Worm (Caenorhabditis elegans) whole organism, young adult: ENCODE measurements around the gene F16B12.1.
A peak's percentile ranks its signal among the peaks of the same experiment; 100 is the strongest.

Experiments used
- B0336.3 ChIP-seq: fragments of 200-800 bp; sonication (Bioruptor generic); IDR thresholded peaks from 2 replicates; pipeline ENCODE4 v1.3.6; 2022; ENCODE audit warnings: missing genetic modification characterization, missing compliant biosample characterization
- D2030.7 ChIP-seq: fragments of 200-800 bp; sonication (Bioruptor generic); IDR thresholded peaks from 2 replicates; pipeline ENCODE4 v1.3.6; 2022; ENCODE audit warnings: missing genetic modification reagents, missing genetic modification characterization, missing compliant biosample characterization
- F39B2.1 ChIP-seq: fragments of 200-800 bp; sonication (Bioruptor generic); IDR thresholded peaks from 2 replicates; pipeline ENCODE4 v1.3.6; 2022; ENCODE audit warnings: missing genetic modification reagents, missing genetic modification characterization, missing compliant biosample characterization
- F55B11.4 ChIP-seq: sonication (generic microtip); optimal IDR thresholded peaks from 2 replicates; lab custom pipeline; 2016; ENCODE audit warnings: missing compliant biosample characterization, missing genetic modification characterization, borderline replicate concordance; ENCODE audit not compliant: insufficient read depth
- T07F8.4 ChIP-seq: sonication (generic microtip); optimal IDR thresholded peaks from 2 replicates; lab custom pipeline; 2016; ENCODE audit warnings: mild to moderate bottlenecking, missing genetic modification characterization, moderate library complexity, missing compliant biosample characterization
- Y67H2A.10 ChIP-seq: fragments of 200-800 bp; sonication (Bioruptor generic); conservative IDR thresholded peaks from 2 replicates; pipeline ENCODE4 v1.3.6; 2022; ENCODE audit warnings: missing genetic modification reagents, missing genetic modification characterization, missing compliant biosample characterization
- Y79H2A.3 ChIP-seq: fragments of 200-800 bp; sonication (Bioruptor generic); conservative IDR thresholded peaks from 2 replicates; pipeline ENCODE4 v1.3.6; 2022; ENCODE audit warnings: missing genetic modification reagents, missing genetic modification characterization, missing compliant biosample characterization
- Y95B8A.8 ChIP-seq: fragments of 200-800 bp; sonication (Bioruptor generic); IDR thresholded peaks from 2 replicates; pipeline ENCODE4 v1.3.6; 2022; ENCODE audit warnings: missing genetic modification reagents, missing genetic modification characterization, missing compliant biosample characterization
- ZK185.1 ChIP-seq: sonication (generic microtip); optimal IDR thresholded peaks from 2 replicates; lab custom pipeline; 2016; ENCODE audit warnings: mild to moderate bottlenecking, missing genetic modification characterization, missing compliant biosample characterization; ENCODE audit not compliant: poor library complexity, severe bottlenecking
- athp-1 ChIP-seq: sonication (generic microtip); optimal IDR thresholded peaks from 2 replicates; lab custom pipeline; 2017; ENCODE audit warnings: mild to moderate bottlenecking, missing genetic modification characterization, missing compliant biosample characterization
- attf-6 ChIP-seq: fragments of 200-800 bp; sonication (Bioruptor generic); IDR thresholded peaks from 2 replicates; pipeline ENCODE4 v1.3.6; 2022; ENCODE audit warnings: missing genetic modification reagents, missing genetic modification characterization, missing compliant biosample characterization
- ccch-3 ChIP-seq: fragments of 200-800 bp; sonication (Bioruptor generic); optimal IDR thresholded peaks from 2 replicates; lab custom pipeline; 2018; ENCODE audit warnings: mild to moderate bottlenecking, missing genetic modification characterization, missing compliant biosample characterization
- cebp-1 ChIP-seq, 2 experiments: fragments of 200-800 bp in 1 of 2; sonication (Bioruptor generic) in 1 of 2; sonication (generic microtip) in 1 of 2; IDR thresholded peaks in 1 of 2; optimal IDR thresholded peaks in 1 of 2; 2 replicates each; pipeline versions ENCODE4 v1.3.6 to Lab custom; 2017 to 2022; ENCODE audit warnings: missing compliant biosample characterization in 2 of 2, missing genetic modification characterization in 2 of 2, mild to moderate bottlenecking in 1 of 2, missing genetic modification reagents in 1 of 2, moderate library complexity in 1 of 2
- cebp-2 ChIP-seq: fragments of 200-800 bp; sonication (Bioruptor generic); IDR thresholded peaks from 2 replicates; pipeline ENCODE4 v1.3.6; 2022; ENCODE audit warnings: missing genetic modification characterization, missing compliant biosample characterization
- ceh-100 ChIP-seq: fragments of 200-800 bp; sonication (Bioruptor generic); IDR thresholded peaks from 2 replicates; pipeline ENCODE4 v1.3.6; 2022; ENCODE audit warnings: missing genetic modification reagents, missing genetic modification characterization, missing compliant biosample characterization
- ceh-27 ChIP-seq: fragments of 200-800 bp; sonication (Bioruptor generic); optimal IDR thresholded peaks from 2 replicates; lab custom pipeline; 2018; ENCODE audit warnings: mild to moderate bottlenecking, missing genetic modification characterization, moderate library complexity, missing compliant biosample characterization
- ceh-40 ChIP-seq: fragments of 200-800 bp; sonication (Bioruptor generic); IDR thresholded peaks from 2 replicates; pipeline ENCODE4 v1.3.6; 2022; ENCODE audit warnings: missing genetic modification characterization, missing compliant biosample characterization
- ceh-79 ChIP-seq: sonication (generic microtip); optimal IDR thresholded peaks from 2 replicates; lab custom pipeline; 2017; ENCODE audit warnings: mild to moderate bottlenecking, missing genetic modification characterization, missing compliant biosample characterization
- ceh-91 ChIP-seq: fragments of 200-800 bp; sonication (Bioruptor generic); IDR thresholded peaks from 2 replicates; pipeline ENCODE4 v1.3.6; 2022; ENCODE audit warnings: missing genetic modification reagents, missing genetic modification characterization, missing compliant biosample characterization
- dox-1 ChIP-seq: fragments of 200-800 bp; sonication (Bioruptor generic); IDR thresholded peaks from 2 replicates; pipeline ENCODE4 v1.3.6; 2022; ENCODE audit warnings: missing genetic modification reagents, missing genetic modification characterization, missing compliant biosample characterization
- dpff-1 ChIP-seq: sonication (generic microtip); optimal IDR thresholded peaks from 2 replicates; lab custom pipeline; 2017; ENCODE audit warnings: mild to moderate bottlenecking, missing genetic modification characterization, missing compliant biosample characterization
- dpl-1 ChIP-seq: fragments of 150-350 bp; optimal IDR thresholded peaks from 2 replicates; lab custom pipeline; 2014; ENCODE audit warnings: missing biosample characterization, missing genetic modification reagents, missing genetic modification characterization
- efl-1 ChIP-seq: fragments of 150-350 bp; optimal IDR thresholded peaks from 2 replicates; lab custom pipeline; 2014; ENCODE audit warnings: missing biosample characterization, missing genetic modification reagents, missing genetic modification characterization
- fkh-3 ChIP-seq: sonication (generic microtip); optimal IDR thresholded peaks from 2 replicates; lab custom pipeline; 2016; ENCODE audit warnings: mild to moderate bottlenecking, missing genetic modification characterization, missing compliant biosample characterization
- hlh-26 ChIP-seq: fragments of 200-800 bp; sonication (Bioruptor generic); conservative IDR thresholded peaks from 2 replicates; pipeline ENCODE4 v1.3.6; 2022; ENCODE audit warnings: missing genetic modification reagents, missing genetic modification characterization, missing compliant biosample characterization
- hmg-1.2 ChIP-seq: fragments of 200-800 bp; sonication (Bioruptor generic); IDR thresholded peaks from 2 replicates; pipeline ENCODE4 v1.3.6; 2022; ENCODE audit warnings: missing genetic modification reagents, missing genetic modification characterization, missing compliant biosample characterization
- hsf-1 ChIP-seq: fragments of 200-800 bp; sonication (Bioruptor generic); IDR thresholded peaks from 2 replicates; pipeline ENCODE4 v1.3.6; 2022; ENCODE audit warnings: missing genetic modification reagents, missing genetic modification characterization, missing compliant biosample characterization
- let-607 ChIP-seq, 2 experiments: fragments of 200-800 bp in 1 of 2; sonication (Bioruptor generic) in 1 of 2; sonication (generic microtip) in 1 of 2; optimal IDR thresholded peaks; 2 replicates each; lab custom pipeline; 2016 to 2018; ENCODE audit warnings: mild to moderate bottlenecking in 2 of 2, missing compliant biosample characterization in 2 of 2, missing genetic modification characterization in 2 of 2, moderate library complexity in 2 of 2, missing genotype in 1 of 2
- lin-35 ChIP-seq, 3 experiments: fragments of 150-350 bp in 2 of 3; sonication (generic microtip) in 1 of 3; optimal IDR thresholded peaks; 2 replicates each; lab custom pipeline; 2014 to 2018; ENCODE audit warnings: missing biosample characterization in 3 of 3, missing genetic modification characterization in 3 of 3, missing genetic modification reagents in 3 of 3
- mxl-1 ChIP-seq: sonication (generic microtip); optimal IDR thresholded peaks from 2 replicates; lab custom pipeline; 2016; ENCODE audit warnings: missing genetic modification characterization, missing compliant biosample characterization
- nfya-2 ChIP-seq: fragments of 200-800 bp; sonication (Bioruptor generic); IDR thresholded peaks from 2 replicates; pipeline ENCODE4 v1.3.6; 2022; ENCODE audit warnings: missing genetic modification reagents, missing genetic modification characterization, missing compliant biosample characterization
- nfyb-1 ChIP-seq: fragments of 200-800 bp; sonication (Bioruptor generic); IDR thresholded peaks from 2 replicates; pipeline ENCODE4 v1.3.6; 2022; ENCODE audit warnings: missing genetic modification reagents, missing genetic modification characterization, missing compliant biosample characterization
- nhr-80 ChIP-seq: sonication (generic microtip); optimal IDR thresholded peaks from 2 replicates; lab custom pipeline; 2016; ENCODE audit warnings: missing genetic modification characterization, missing compliant biosample characterization
- pha-4 ChIP-seq: fragments of 150-350 bp; sonication (generic microtip); optimal IDR thresholded peaks from 2 replicates; lab custom pipeline; 2014; ENCODE audit warnings: missing biosample characterization, missing genetic modification reagents, missing genetic modification characterization
- rcor-1 ChIP-seq: fragments of 200-800 bp; sonication (Bioruptor generic); IDR thresholded peaks from 2 replicates; pipeline ENCODE4 v1.3.6; 2022; ENCODE audit warnings: missing genetic modification reagents, missing genetic modification characterization, missing compliant biosample characterization
- sea-2 ChIP-seq: fragments of 200-800 bp; sonication (Bioruptor generic); IDR thresholded peaks from 2 replicates; pipeline ENCODE4 v1.3.6; 2022; ENCODE audit warnings: missing genetic modification characterization, missing compliant biosample characterization
- snpc-1.1 ChIP-seq: sonication (generic microtip); optimal IDR thresholded peaks from 2 replicates; lab custom pipeline; 2017; ENCODE audit warnings: missing genetic modification characterization, mild to moderate bottlenecking, missing compliant biosample characterization, antibody characterized with exemption, moderate library complexity, missing genotype, missing genetic modification reagents; ENCODE audit not compliant: insufficient read depth
- snpc-1.3 ChIP-seq: sonication (generic microtip); optimal IDR thresholded peaks from 2 replicates; lab custom pipeline; 2017; ENCODE audit warnings: missing genetic modification characterization, mild to moderate bottlenecking, missing compliant biosample characterization, antibody characterized with exemption, moderate library complexity, missing genotype, missing genetic modification reagents; ENCODE audit not compliant: insufficient read depth
- snpc-4 ChIP-seq, 5 experiments: fragments of 150-350 bp in 1 of 5; sonication (generic microtip) in 4 of 5; optimal IDR thresholded peaks; 2 replicates each; lab custom pipeline; 2014 to 2018; ENCODE audit warnings: missing genetic modification characterization in 5 of 5, missing biosample characterization in 3 of 5, antibody characterized with exemption in 2 of 5, mild to moderate bottlenecking in 2 of 5, missing compliant biosample characterization in 2 of 5, missing genotype in 2 of 5, moderate library complexity in 2 of 5, missing genetic modification reagents in 1 of 5
- somi-1 ChIP-seq: fragments of 200-800 bp; sonication (Bioruptor generic); optimal IDR thresholded peaks from 2 replicates; lab custom pipeline; 2018; ENCODE audit warnings: mild to moderate bottlenecking, missing genetic modification characterization, missing compliant biosample characterization
- tlf-1 ChIP-seq: fragments of 200-800 bp; sonication (Bioruptor generic); optimal IDR thresholded peaks from 2 replicates; lab custom pipeline; 2018; ENCODE audit warnings: mild to moderate bottlenecking, missing genetic modification characterization, missing compliant biosample characterization
- zim-3 ChIP-seq: sonication (generic microtip); optimal IDR thresholded peaks from 2 replicates; lab custom pipeline; 2017; ENCODE audit warnings: mild to moderate bottlenecking, missing genetic modification characterization, moderate library complexity, missing compliant biosample characterization
- ztf-25 ChIP-seq: fragments of 200-800 bp; sonication (Bioruptor generic); IDR thresholded peaks from 2 replicates; pipeline ENCODE4 v1.3.6; 2022; ENCODE audit warnings: missing genetic modification reagents, missing genetic modification characterization, missing compliant biosample characterization
- ztf-6 ChIP-seq: fragments of 200-800 bp; sonication (Bioruptor generic); IDR thresholded peaks from 2 replicates; pipeline ENCODE4 v1.3.6; 2022; ENCODE audit warnings: missing genetic modification reagents, missing genetic modification characterization, missing compliant biosample characterization

The F16B12.1 gene

ce11 chrX:14098618-14099118 lies 13.4 kb downstream of the F16B12.1 start, which contains the start of gene F16B12.4:
Gene F16B12.4 (minus strand): TSS chrX:14098668.
- TF ChIP-seq hlh-26 (GFP tag; lab: Robert Waterston, UW): no peak
- TF ChIP-seq hmg-1.2 (GFP tag; lab: Robert Waterston, UW): peak; percentile 81; the same call in 1 of the 2 replicates
- no peak for TF ChIP-seq hsf-1 (GFP tag; lab: Robert Waterston, UW)
- peak; percentile 67 for TF ChIP-seq cebp-1 (GFP tag; IDR thresholded peaks at IDR 0.05; lab: Robert Waterston, UW)
- peak; percentile 80 for TF ChIP-seq cebp-1 (tag; optimal IDR thresholded peaks at IDR 0.05; lab: Kevin White, UChicago)
- no peak for TF ChIP-seq F55B11.4 (tag; lab: Kevin White, UChicago)

DNA sequence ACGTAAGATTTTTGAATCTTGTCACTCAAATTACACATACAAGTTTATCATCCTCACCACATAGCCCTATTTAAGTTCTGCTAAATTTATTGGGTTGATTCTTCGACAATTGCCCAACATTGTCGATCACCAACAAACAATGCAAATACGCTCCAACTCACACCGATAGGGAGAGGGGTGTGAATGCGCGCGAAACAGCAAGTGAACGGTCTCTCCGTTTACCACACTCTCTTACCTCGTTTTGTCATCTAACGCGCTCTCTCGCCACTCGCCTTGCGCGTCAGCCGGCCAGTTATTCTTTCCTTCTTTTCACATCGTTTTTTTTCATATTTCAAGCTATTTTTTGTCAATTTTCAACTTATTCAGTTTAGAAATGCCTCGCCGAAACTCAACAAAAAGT lies 16.7 kb downstream of the F16B12.1 start, which contains the start of gene F16B12.6:
Gene F16B12.6, plus strand, starts transcription at position 331 of the 400 bp plus-strand sequence.
- TF ChIP-seq cebp-1 (GFP tag; IDR thresholded peaks at IDR 0.05; lab: Robert Waterston, UW) (no peak), cebp-1 (tag; optimal IDR thresholded peaks at IDR 0.05; lab: Kevin White, UChicago) (no peak), T07F8.4 (tag; lab: Kevin White, UChicago) (no peak), let-607 (tag; optimal IDR thresholded peaks at IDR 0.05; lab: Kevin White, UChicago) (peak in 1 of 2 experiments; percentile 5), snpc-1.3 (tag; lab: Kevin White, UChicago) (no peak), Y79H2A.3 (GFP tag; lab: Robert Waterston, UW) (no peak), nfya-2 (GFP tag; lab: Robert Waterston, UW) (no peak), pha-4 (tag; lab: Kevin White, UChicago) (no peak), lin-35 (GFP tag; optimal IDR thresholded peaks at IDR 0.05; lab: Kevin White, UChicago) (peak in 1 of 3 experiments; percentile 39), ceh-40 (GFP tag; lab: Robert Waterston, UW) (no peak), athp-1 (tag; lab: Kevin White, UChicago) (no peak), nhr-80 (tag; lab: Kevin White, UChicago) (peak; percentile 60), ccch-3 (GFP tag; lab: Kevin White, UChicago) (no peak), efl-1 (GFP tag; lab: Kevin White, UChicago) (peak; percentile 61), snpc-1.1 (tag; lab: Kevin White, UChicago) (no peak), ceh-27 (GFP tag; lab: Kevin White, UChicago) (peak; percentile 71), tlf-1 (GFP tag; lab: Kevin White, UChicago) (no peak), dpff-1 (tag; lab: Kevin White, UChicago) (no peak), nfyb-1 (GFP tag; lab: Robert Waterston, UW) (no peak), Y67H2A.10 (GFP tag; lab: Robert Waterston, UW) (no peak), F39B2.1 (GFP tag; lab: Robert Waterston, UW) (no peak), cebp-2 (GFP tag; lab: Robert Waterston, UW) (no peak), ztf-6 (GFP tag; lab: Robert Waterston, UW) (no peak), B0336.3 (GFP tag; lab: Robert Waterston, UW) (no peak), zim-3 (tag; lab: Kevin White, UChicago) (no peak), snpc-4 (GFP tag; optimal IDR thresholded peaks at IDR 0.05; lab: Kevin White, UChicago) (no peak), snpc-4 (tag; optimal IDR thresholded peaks at IDR 0.05; lab: Kevin White, UChicago) (peak in 3 of 4 experiments; percentile 16 to 49 (median 17)), Y95B8A.8 (GFP tag; lab: Robert Waterston, UW) (no peak), mxl-1 (no peak), dpl-1 (peak; percentile 43), rcor-1 (GFP tag; lab: Robert Waterston, UW) (peak; percentile 42; the same call in 1 of the 2 replicates), ztf-25 (no peak), fkh-3 (tag; lab: Kevin White, UChicago) (no peak), somi-1 (GFP tag; lab: Kevin White, UChicago) (no peak), ZK185.1 (tag; lab: Kevin White, UChicago) (no peak), attf-6 (no peak), ceh-79 (tag; lab: Kevin White, UChicago) (no peak), ceh-91 (GFP tag; lab: Robert Waterston, UW) (no peak), ceh-100 (GFP tag; lab: Robert Waterston, UW) (no peak), sea-2 (GFP tag; lab: Robert Waterston, UW) (no peak), dox-1 (GFP tag; lab: Robert Waterston, UW) (peak; percentile 75), D2030.7 (GFP tag; lab: Robert Waterston, UW) (no peak), F55B11.4 (tag; lab: Kevin White, UChicago) (no peak)
